Worm (Caenorhabditis elegans) whole organism, L2 larva: ENCODE measurements around the gene fmo-3.

Experiments
- alr-1 ChIP-seq: fragments of 150-350 bp; optimal IDR thresholded peaks from 2 replicates; lab custom pipeline; 2014; ENCODE audit warnings: missing biosample characterization, missing genetic modification characterization
- aly-2 ChIP-seq: fragments of 150-350 bp; optimal IDR thresholded peaks from 2 replicates; lab custom pipeline; 2014; ENCODE audit warnings: missing biosample characterization, missing genetic modification characterization
- ama-1 ChIP-seq: fragments of 150-350 bp; optimal IDR thresholded peaks from 2 replicates; lab custom pipeline; 2018; ENCODE audit warnings: inconsistent platforms
- ceh-16 ChIP-seq: fragments of 150-350 bp; optimal IDR thresholded peaks from 2 replicates; lab custom pipeline; 2014; ENCODE audit warnings: missing biosample characterization, missing genetic modification characterization
- egl-27 ChIP-seq: sonication (generic microtip); optimal IDR thresholded peaks from 3 replicates; lab custom pipeline; 2017; ENCODE audit warnings: missing biosample characterization, missing genetic modification reagents, missing genetic modification characterization
- fos-1 ChIP-seq: fragments of 150-350 bp; optimal IDR thresholded peaks from 2 replicates; lab custom pipeline; 2014; ENCODE audit warnings: missing biosample characterization, missing genetic modification characterization
- lin-13 ChIP-seq: fragments of 150-350 bp; optimal IDR thresholded peaks from 2 replicates; lab custom pipeline; 2014; ENCODE audit warnings: missing biosample characterization, missing genetic modification reagents, missing genetic modification characterization
- mdl-1 ChIP-seq, 2 experiments: fragments of 150-350 bp in 1 of 2; sonication (generic microtip) in 1 of 2; optimal IDR thresholded peaks; 2 replicates each; lab custom pipeline; 2017; ENCODE audit warnings: missing biosample characterization in 2 of 2, missing genetic modification characterization in 2 of 2
- nhr-12 ChIP-seq: fragments of 150-350 bp; optimal IDR thresholded peaks from 2 replicates; lab custom pipeline; 2014; ENCODE audit warnings: missing biosample characterization, missing genetic modification characterization
- nhr-6 ChIP-seq: fragments of 150-350 bp; optimal IDR thresholded peaks from 2 replicates; lab custom pipeline; 2014; ENCODE audit warnings: missing biosample characterization, missing genetic modification characterization
- snpc-4 ChIP-seq: fragments of 150-350 bp; optimal IDR thresholded peaks from 2 replicates; lab custom pipeline; 2014; ENCODE audit warnings: missing biosample characterization, missing genetic modification characterization
- zag-1 ChIP-seq: fragments of 150-350 bp; optimal IDR thresholded peaks from 2 replicates; lab custom pipeline; 2014; ENCODE audit warnings: missing biosample characterization, missing genetic modification characterization

DNA sequence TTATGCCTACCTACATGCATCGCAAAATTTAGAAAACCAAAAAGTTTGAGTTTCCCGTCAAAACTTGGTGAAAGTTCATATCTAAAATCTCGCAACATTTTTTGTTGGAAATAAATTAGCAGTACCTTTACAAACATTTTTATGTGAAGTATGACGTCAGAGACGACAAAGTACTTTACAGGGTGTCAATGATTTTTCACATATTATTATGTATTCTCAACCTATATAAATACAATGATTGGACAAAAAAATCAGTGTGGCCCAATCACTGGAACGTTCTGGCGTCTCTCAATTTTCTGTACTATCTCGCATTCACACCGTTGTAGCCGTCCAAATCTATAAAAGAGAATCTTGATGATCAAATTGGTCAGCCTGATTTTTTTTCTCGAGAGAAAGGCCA is at the start of gene fmo-3, which contains the start of gene Y39A1A.18:
- TF ChIP-seq lin-13 (GFP tag; lab: Kevin White, UChicago), result no peak
- no peak for TF ChIP-seq alr-1 (tag; lab: Kevin White, UChicago)
- TF ChIP-seq fos-1 (tag; lab: Kevin White, UChicago), result no peak
- no peak for TF ChIP-seq snpc-4 (tag; lab: Kevin White, UChicago)
- TF ChIP-seq ceh-16, result no peak
- TF ChIP-seq nhr-6 (tag; lab: Kevin White, UChicago), result no peak
- no peak for TF ChIP-seq nhr-12 (tag; lab: Kevin White, UChicago)
- no peak for TF ChIP-seq aly-2
- TF ChIP-seq zag-1 (tag; lab: Kevin White, UChicago), result no peak
- no peak for TF ChIP-seq ama-1 (lab: Kevin White, UChicago)
- TF ChIP-seq egl-27, result no peak
- TF ChIP-seq mdl-1 (tag; optimal IDR thresholded peaks at IDR 0.05; lab: Kevin White, UChicago), result no peak
